Worm (Caenorhabditis elegans) whole organism, L4/young adult: ENCODE results near the gene ZK1098.2.

Experiments
- W03F9.2 ChIP-seq: fragments of 150-350 bp; optimal IDR thresholded peaks from 2 replicates; lab custom pipeline; 2014; ENCODE audit warnings: missing biosample characterization, missing genetic modification characterization
- dao-5 ChIP-seq: sonication (generic microtip); optimal IDR thresholded peaks from 2 replicates; lab custom pipeline; 2016; ENCODE audit warnings: missing genotype, missing genetic modification characterization, moderate library complexity, missing compliant biosample characterization
- him-1 ChIP-seq: sonication (generic microtip); optimal IDR thresholded peaks from 2 replicates; lab custom pipeline; 2016; ENCODE audit warnings: missing genotype, missing genetic modification reagents, missing genetic modification characterization, missing compliant biosample characterization

ce11 chrIII:9513006-9513405 lies 16.0 kb upstream of the ZK1098.2 start:
- TF ChIP-seq dao-5 (tag; lab: Kevin White, UChicago) (no peak), him-1 (tag; lab: Kevin White, UChicago) (no peak), W03F9.2 (no peak)
